Fruit fly (Drosophila melanogaster): ENCODE data around the gene CG15020.
A peak's percentile ranks its signal among the peaks of the same experiment; 100 is the strongest.

CG15020 gene

DNA sequence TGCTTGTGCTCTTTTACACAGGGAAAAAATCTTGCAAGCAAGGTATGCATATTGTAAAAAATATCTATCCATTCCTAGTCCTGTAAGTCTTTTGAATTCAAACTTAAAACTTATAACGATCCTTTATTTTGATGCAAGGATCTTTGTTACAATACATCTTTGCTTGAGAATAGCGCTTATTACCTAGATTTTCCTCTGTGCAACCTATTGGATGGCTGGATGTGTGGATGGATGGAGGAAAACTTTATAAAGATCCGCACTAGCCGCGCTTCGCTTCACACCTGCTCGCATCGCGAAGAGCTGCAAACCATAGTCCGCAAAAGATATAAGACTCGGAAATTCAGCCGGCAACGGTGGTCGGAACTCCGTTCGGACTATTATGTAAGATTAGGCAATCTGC is at the start of gene CG15020:
Gene CG15020 (plus strand): TSS at position 301 of the 400 bp plus-strand sequence.
- TF ChIP-seq tj (GFP tag; optimal IDR thresholded peaks at IDR 0.05) (no peak), Mnt (GFP tag; optimal IDR thresholded peaks at IDR 0.05) (no peak), cic (GFP tag; optimal IDR thresholded peaks at IDR 0.05) (no peak), kay (GFP tag; ENCODE audit: borderline replicate concordance) (no peak), CG11617 (GFP tag; optimal IDR thresholded peaks at IDR 0.05) (no peak), toe (GFP tag; optimal IDR thresholded peaks at IDR 0.05) (no peak), CG33017 (tag; optimal IDR thresholded peaks at IDR 0.05) (no peak), CG14711 (tag; optimal IDR thresholded peaks at IDR 0.05) (no peak), Hr96 (GFP tag; optimal IDR thresholded peaks at IDR 0.05) (no peak), CG7045 (GFP tag; optimal IDR thresholded peaks at IDR 0.05) (no peak), cnc (optimal IDR thresholded peaks at IDR 0.05) (no peak), Crg-1 (GFP tag; optimal IDR thresholded peaks at IDR 0.05) (no peak), bab1 (GFP tag; optimal IDR thresholded peaks at IDR 0.05) (no peak), CG5204 (GFP tag; optimal IDR thresholded peaks at IDR 0.05) (no peak), CG12768 (GFP tag; optimal IDR thresholded peaks at IDR 0.05) (no peak), Clk (GFP tag; optimal IDR thresholded peaks at IDR 0.05) (no peak)

DNA sequence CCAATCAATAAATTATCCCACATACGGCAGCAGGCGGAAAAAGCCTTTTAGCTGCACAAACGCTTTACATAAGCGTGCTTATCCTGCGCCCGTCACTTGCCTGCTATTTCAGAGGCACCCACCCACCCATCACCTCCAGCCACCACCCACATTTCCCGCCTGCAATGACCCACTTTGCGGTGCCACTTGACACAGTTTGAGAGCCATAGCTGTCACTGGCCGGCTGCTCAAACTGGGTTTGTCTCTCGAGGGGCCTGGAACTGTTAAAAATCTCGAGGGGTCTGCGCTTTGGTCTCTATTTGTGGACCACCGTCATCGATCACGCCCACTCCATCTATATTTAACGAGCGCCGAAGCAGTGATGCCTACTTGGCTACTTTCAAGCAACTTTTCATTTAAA is 49.5 kb upstream of the CG15020 start:
- TF ChIP-seq CG12768 (GFP tag; optimal IDR thresholded peaks at IDR 0.05) (no peak), pad (GFP tag; optimal IDR thresholded peaks at IDR 0.05) (no peak), CG7045 (GFP tag; optimal IDR thresholded peaks at IDR 0.05) (no peak), Clk (GFP tag; optimal IDR thresholded peaks at IDR 0.05) (no peak), tj (GFP tag; optimal IDR thresholded peaks at IDR 0.05) (no peak)

DNA sequence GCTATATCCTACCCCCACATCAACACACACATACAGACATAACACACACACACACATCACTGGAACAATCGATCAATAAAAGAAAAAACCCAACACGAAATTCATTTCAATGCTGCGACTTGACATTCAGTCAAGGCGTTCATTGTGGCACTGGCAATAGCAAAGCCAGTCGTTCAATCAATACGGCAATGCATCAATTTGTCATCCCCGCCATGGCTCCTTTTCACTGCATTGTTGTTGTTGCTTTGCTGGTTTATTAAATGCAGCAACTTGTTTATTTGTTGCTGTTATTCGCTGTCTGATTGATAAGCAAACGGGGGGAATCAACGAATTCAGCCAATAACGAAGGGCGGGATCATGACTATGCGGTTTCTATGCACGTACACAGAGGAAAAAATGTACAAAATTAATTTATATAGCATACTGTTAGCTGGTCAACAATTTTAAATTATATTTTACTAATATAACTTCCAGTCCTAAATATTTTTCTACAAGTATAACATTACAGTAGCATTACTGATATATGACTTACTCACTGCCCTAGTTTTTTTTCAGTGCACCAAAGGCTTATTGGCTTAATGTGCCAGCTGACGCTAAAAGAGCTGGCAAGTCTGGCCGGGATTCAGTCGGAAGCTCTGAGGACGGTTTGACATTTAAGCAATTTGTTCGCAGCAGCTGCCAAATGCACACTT is 45.6 kb upstream of the CG15020 start:
- TF ChIP-seq kay (GFP tag; ENCODE audit: borderline replicate concordance): no peak
- TF ChIP-seq Mnt (GFP tag; optimal IDR thresholded peaks at IDR 0.05): no peak
- TF ChIP-seq toe (GFP tag; optimal IDR thresholded peaks at IDR 0.05): no peak
- TF ChIP-seq CG7045 (GFP tag; optimal IDR thresholded peaks at IDR 0.05): no peak
- TF ChIP-seq CG5204 (GFP tag; optimal IDR thresholded peaks at IDR 0.05): no peak
- no peak for TF ChIP-seq CG12768 (GFP tag; optimal IDR thresholded peaks at IDR 0.05)

DNA sequence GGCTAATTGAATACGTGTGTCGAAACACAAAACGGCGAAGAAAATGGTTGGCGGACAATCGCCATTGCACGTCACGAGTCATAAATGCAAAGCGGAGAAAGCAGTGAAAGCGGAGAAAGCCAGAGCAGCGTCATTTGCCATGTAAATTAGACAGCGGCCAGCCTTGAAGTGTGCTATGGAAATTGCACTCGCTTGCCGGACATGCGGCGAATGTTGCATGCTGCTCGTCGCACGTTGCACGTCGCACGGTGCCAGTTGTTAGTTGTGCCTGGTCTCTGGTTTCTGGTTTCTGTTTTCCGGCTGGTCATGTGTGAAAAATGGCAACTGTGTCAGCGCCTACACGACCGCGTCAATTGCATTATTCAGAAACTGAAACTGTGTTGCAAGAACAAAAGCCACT is 44.0 kb upstream of the CG15020 start:
- no peak for TF ChIP-seq CG11617 (GFP tag; optimal IDR thresholded peaks at IDR 0.05)
- no peak for TF ChIP-seq CG5204 (GFP tag; optimal IDR thresholded peaks at IDR 0.05)
- TF ChIP-seq CG1620 (GFP tag; optimal IDR thresholded peaks at IDR 0.05): no peak
- no peak for TF ChIP-seq kay (GFP tag; ENCODE audit: borderline replicate concordance)
- TF ChIP-seq toe (GFP tag; optimal IDR thresholded peaks at IDR 0.05): no peak
- TF ChIP-seq pad (GFP tag; optimal IDR thresholded peaks at IDR 0.05): no peak
- no peak for TF ChIP-seq CG33017 (tag; optimal IDR thresholded peaks at IDR 0.05)
- no peak for TF ChIP-seq Hr96 (GFP tag; optimal IDR thresholded peaks at IDR 0.05)
- TF ChIP-seq ovo (GFP tag; optimal IDR thresholded peaks at IDR 0.05): no peak
- no peak for TF ChIP-seq cnc (optimal IDR thresholded peaks at IDR 0.05)
- TF ChIP-seq tj (GFP tag; optimal IDR thresholded peaks at IDR 0.05): no peak
- no peak for TF ChIP-seq CG7045 (GFP tag; optimal IDR thresholded peaks at IDR 0.05)
- no peak for TF ChIP-seq Clk (GFP tag; optimal IDR thresholded peaks at IDR 0.05)
- no peak for TF ChIP-seq Mnt (GFP tag; optimal IDR thresholded peaks at IDR 0.05)
- no peak for TF ChIP-seq cic (GFP tag; optimal IDR thresholded peaks at IDR 0.05)

DNA sequence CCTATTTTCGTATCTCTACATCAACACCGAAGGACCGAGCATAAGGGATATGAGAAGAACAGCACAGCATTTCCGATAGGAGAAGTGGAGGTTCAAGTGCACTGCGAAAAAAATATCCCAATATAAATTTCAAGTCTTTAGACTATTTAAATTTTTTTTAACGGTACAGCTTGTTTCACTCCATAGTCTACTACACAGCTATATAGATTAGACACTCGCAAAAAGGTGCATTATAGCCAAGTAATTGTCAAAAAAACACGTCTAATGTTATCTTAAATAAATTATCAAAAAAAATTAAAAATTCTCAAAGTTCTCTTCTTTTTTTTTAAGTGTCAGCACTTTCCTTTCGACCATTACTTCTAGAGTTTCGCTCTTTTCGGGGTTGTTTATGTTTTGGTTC is 42.6 kb upstream of the CG15020 start:
- TF ChIP-seq Crg-1 (GFP tag; optimal IDR thresholded peaks at IDR 0.05) (no peak), CG33017 (tag; optimal IDR thresholded peaks at IDR 0.05) (no peak), tj (GFP tag; optimal IDR thresholded peaks at IDR 0.05) (no peak), CG7045 (GFP tag; optimal IDR thresholded peaks at IDR 0.05) (no peak), Mnt (GFP tag; optimal IDR thresholded peaks at IDR 0.05) (no peak), CG14711 (tag; optimal IDR thresholded peaks at IDR 0.05) (no peak), CG1620 (GFP tag; optimal IDR thresholded peaks at IDR 0.05) (no peak), pad (GFP tag; optimal IDR thresholded peaks at IDR 0.05) (no peak), cnc (optimal IDR thresholded peaks at IDR 0.05) (no peak), ovo (GFP tag; optimal IDR thresholded peaks at IDR 0.05) (no peak), CG12768 (GFP tag; optimal IDR thresholded peaks at IDR 0.05) (no peak), CG7101 (tag; optimal IDR thresholded peaks at IDR 0.05) (no peak), cic (GFP tag; optimal IDR thresholded peaks at IDR 0.05) (no peak), CG11617 (GFP tag; optimal IDR thresholded peaks at IDR 0.05) (no peak), toe (GFP tag; optimal IDR thresholded peaks at IDR 0.05) (no peak), bab1 (GFP tag; optimal IDR thresholded peaks at IDR 0.05) (no peak)

DNA sequence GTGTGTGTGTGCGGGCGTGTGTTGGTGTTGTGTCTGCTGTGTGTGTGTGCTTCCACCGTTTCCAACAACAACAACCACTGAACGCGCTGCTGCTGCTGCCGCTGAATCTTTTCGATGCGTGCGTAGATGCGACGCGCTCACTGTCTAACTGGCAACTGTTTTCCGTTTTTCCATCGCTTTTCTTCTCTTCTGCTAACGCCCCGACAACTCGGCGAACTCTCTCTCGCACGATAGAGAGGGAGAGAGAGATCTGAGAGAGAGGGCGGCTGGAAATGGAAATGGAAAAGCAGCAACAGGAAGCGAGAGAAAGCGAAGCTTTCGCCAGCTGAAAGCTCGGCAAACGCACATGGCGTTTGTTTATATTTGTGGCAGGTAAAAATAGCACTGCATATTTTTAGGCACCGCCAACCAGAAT is 41.2 kb upstream of the CG15020 start, which contains the start of gene DopEcR:
Gene DopEcR (minus strand): TSS at position 157 of the 415 bp plus-strand sequence.
- TF ChIP-seq Mnt (GFP tag; optimal IDR thresholded peaks at IDR 0.05) (peak; percentile 87), pad (GFP tag; optimal IDR thresholded peaks at IDR 0.05) (no peak), CG12768 (GFP tag; optimal IDR thresholded peaks at IDR 0.05) (no peak), CG11617 (GFP tag; optimal IDR thresholded peaks at IDR 0.05) (no peak), Hr96 (GFP tag; optimal IDR thresholded peaks at IDR 0.05) (no peak), CG7101 (tag; optimal IDR thresholded peaks at IDR 0.05) (no peak), Clk (GFP tag; optimal IDR thresholded peaks at IDR 0.05) (no peak)

DNA sequence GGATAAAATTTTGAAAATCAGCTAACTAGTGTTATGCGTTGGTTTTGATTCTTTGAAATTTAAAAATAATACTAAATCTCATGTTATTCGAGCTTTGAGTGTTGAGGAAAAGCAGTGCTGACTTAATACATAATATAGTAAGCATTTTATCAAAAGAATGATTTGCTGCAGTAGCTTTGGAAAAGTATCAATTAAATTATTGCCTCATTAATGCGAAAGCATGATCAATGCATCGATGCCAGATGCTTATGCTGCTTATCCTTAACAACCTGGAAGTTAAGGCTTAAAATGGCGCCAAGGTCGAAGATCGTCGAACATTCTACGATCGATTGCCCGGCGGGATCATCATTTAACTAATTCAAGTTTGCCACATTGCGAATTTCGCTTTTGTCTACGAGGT is 39.9 kb upstream of the CG15020 start, which contains the start of gene CG32240:
Gene CG32240 (minus strand): TSS at position 101 of the 400 bp plus-strand sequence.
- no peak for TF ChIP-seq CG14711 (tag; optimal IDR thresholded peaks at IDR 0.05)
- TF ChIP-seq Hr96 (GFP tag; optimal IDR thresholded peaks at IDR 0.05): no peak
- no peak for TF ChIP-seq CG7101 (tag; optimal IDR thresholded peaks at IDR 0.05)
- no peak for TF ChIP-seq pad (GFP tag; optimal IDR thresholded peaks at IDR 0.05)
- TF ChIP-seq Clk (GFP tag; optimal IDR thresholded peaks at IDR 0.05): no peak
- TF ChIP-seq Crg-1 (GFP tag; optimal IDR thresholded peaks at IDR 0.05): no peak
- no peak for TF ChIP-seq tj (GFP tag; optimal IDR thresholded peaks at IDR 0.05)
- TF ChIP-seq CG1620 (GFP tag; optimal IDR thresholded peaks at IDR 0.05): no peak
- TF ChIP-seq cnc (optimal IDR thresholded peaks at IDR 0.05): no peak
- no peak for TF ChIP-seq CG12768 (GFP tag; optimal IDR thresholded peaks at IDR 0.05)
- TF ChIP-seq bab1 (GFP tag; optimal IDR thresholded peaks at IDR 0.05): no peak
- TF ChIP-seq CG33017 (tag; optimal IDR thresholded peaks at IDR 0.05): no peak
- TF ChIP-seq toe (GFP tag; optimal IDR thresholded peaks at IDR 0.05): no peak
- no peak for TF ChIP-seq Mnt (GFP tag; optimal IDR thresholded peaks at IDR 0.05)
- no peak for TF ChIP-seq CG11617 (GFP tag; optimal IDR thresholded peaks at IDR 0.05)
- TF ChIP-seq CG7045 (GFP tag; optimal IDR thresholded peaks at IDR 0.05): no peak
- TF ChIP-seq cic (GFP tag; optimal IDR thresholded peaks at IDR 0.05): no peak
